Fruit fly (Drosophila melanogaster) whole organism, pupa: ENCODE data around the gene CG12560.

Experiments used
- CG12605 ChIP-seq: fragments of 200-800 bp; sonication (Bioruptor generic); IDR thresholded peaks from 2 replicates; pipeline ENCODE4 v1.3.6; 2022; ENCODE audit warnings: missing biosample characterization, missing genetic modification characterization
- CG14655 ChIP-seq: fragments of 200-800 bp; sonication (Bioruptor generic); optimal IDR thresholded peaks from 3 replicates; lab custom pipeline; 2017; ENCODE audit warnings: mild to moderate bottlenecking, missing biosample characterization, missing genetic modification reagents, missing genetic modification characterization
- CG15710 ChIP-seq: fragments of 200-800 bp; sonication (Bioruptor generic); optimal IDR thresholded peaks from 2 replicates; lab custom pipeline; 2018; ENCODE audit warnings: missing biosample characterization, mild to moderate bottlenecking, missing genetic modification characterization, moderate library complexity
- CG17806 ChIP-seq: fragments of 200-800 bp; sonication (Bioruptor generic); optimal IDR thresholded peaks from 2 replicates; lab custom pipeline; 2018; ENCODE audit warnings: missing biosample characterization, mild to moderate bottlenecking, missing genetic modification characterization, moderate library complexity
- CG8159 ChIP-seq: fragments of 200-800 bp; sonication (Bioruptor generic); optimal IDR thresholded peaks from 3 replicates; lab custom pipeline; 2018; ENCODE audit warnings: missing biosample characterization, mild to moderate bottlenecking, missing genetic modification characterization, moderate library complexity
- CG8301 ChIP-seq: fragments of 200-800 bp; sonication (Bioruptor generic); optimal IDR thresholded peaks from 2 replicates; lab custom pipeline; 2018; ENCODE audit warnings: missing biosample characterization, mild to moderate bottlenecking, missing genetic modification characterization
- CG9948 ChIP-seq: fragments of 200-800 bp; sonication (Bioruptor generic); optimal IDR thresholded peaks from 2 replicates; lab custom pipeline; 2018; ENCODE audit warnings: missing biosample characterization, mild to moderate bottlenecking, missing genetic modification characterization, moderate library complexity
- D1 ChIP-seq: fragments of 200-800 bp; sonication (Bioruptor generic); optimal IDR thresholded peaks from 2 replicates; lab custom pipeline; 2018; ENCODE audit warnings: missing biosample characterization, mild to moderate bottlenecking, missing genetic modification characterization, moderate library complexity
- Ets98B ChIP-seq: fragments of 200-800 bp; sonication (Bioruptor generic); IDR thresholded peaks from 2 replicates; pipeline ENCODE4 v1.3.6; 2022; ENCODE audit warnings: missing biosample characterization, missing genetic modification characterization
- Snoo ChIP-seq: fragments of 200-800 bp; sonication (Bioruptor generic); optimal IDR thresholded peaks from 3 replicates; lab custom pipeline; 2017; ENCODE audit warnings: missing biosample characterization, mild to moderate bottlenecking, missing genetic modification characterization, inconsistent platforms
- gl ChIP-seq: fragments of 200-800 bp; sonication (Bioruptor generic); optimal IDR thresholded peaks from 2 replicates; lab custom pipeline; 2018; ENCODE audit warnings: missing biosample characterization, mild to moderate bottlenecking, missing genetic modification characterization
- rn ChIP-seq: fragments of 200-800 bp; sonication (Bioruptor generic); IDR thresholded peaks from 2 replicates; pipeline ENCODE4 v1.3.6; 2022; ENCODE audit warnings: missing biosample characterization, missing genetic modification characterization

DNA sequence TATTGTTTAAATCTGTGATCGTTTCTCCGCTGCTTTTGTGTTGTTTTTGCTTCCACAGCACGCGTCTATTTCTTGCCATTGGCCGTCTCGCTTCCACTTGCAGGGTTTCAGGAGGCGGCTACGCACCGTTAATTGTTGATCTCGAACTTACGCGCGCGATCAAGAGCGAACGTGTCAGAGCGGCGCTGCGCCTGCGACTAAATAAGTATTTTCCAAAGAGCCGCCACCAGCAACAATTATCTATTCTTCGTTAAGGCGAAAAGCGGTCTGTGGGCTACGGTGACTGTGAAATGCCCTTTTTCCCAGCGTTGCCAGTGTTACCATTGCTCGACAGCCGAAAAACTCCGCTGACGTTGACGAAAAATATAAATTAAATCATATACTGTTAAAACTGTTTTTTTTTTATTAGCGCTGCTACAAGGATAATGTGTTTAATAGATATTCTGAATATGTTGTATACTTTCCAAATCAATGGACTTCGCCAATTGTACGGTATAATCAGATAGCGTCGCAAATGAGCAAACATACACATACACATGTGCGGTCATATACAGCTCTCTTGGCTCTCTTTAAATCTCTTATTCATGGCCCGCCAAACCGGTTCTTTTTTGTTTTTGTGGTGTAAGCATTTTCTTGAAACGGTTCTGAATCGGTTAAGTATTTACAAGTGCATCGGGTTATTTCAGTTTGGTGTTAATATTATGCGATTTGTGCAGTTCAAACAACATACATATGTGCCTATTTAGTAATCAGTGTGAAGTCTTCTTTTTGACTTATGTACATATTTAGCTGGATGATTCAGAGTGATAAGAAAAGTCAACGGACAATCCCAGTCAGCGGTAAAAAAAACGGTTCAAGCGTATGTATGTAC lies 15.1 kb downstream of the CG12560 start, which contains the start of gene pes:
- TF ChIP-seq D1 (tag; lab: Kevin White, UChicago), result peak; percentile 91
- TF ChIP-seq CG14655 (GFP tag; lab: Kevin White, UChicago), result peak; percentile 93
- peak; percentile 86 for TF ChIP-seq CG17806 (tag; lab: Kevin White, UChicago)
- TF ChIP-seq gl, result peak; percentile 75
- TF ChIP-seq CG15710 (tag; lab: Kevin White, UChicago), result no peak
- TF ChIP-seq rn, result peak; percentile 81
- TF ChIP-seq CG8159, result peak; percentile 94
- TF ChIP-seq Ets98B (GFP tag; lab: Robert Waterston, UW), result peak; percentile 85
- TF ChIP-seq CG9948, result peak; percentile 89
- TF ChIP-seq CG8301, result peak; percentile 90
- TF ChIP-seq Snoo, result peak; percentile 91
- TF ChIP-seq CG12605 (GFP tag; lab: Robert Waterston, UW), result no peak
